Fruit fly (Drosophila melanogaster) whole organism, embryonic: Measurements from ENCODE around the gene CG31882.

ENCODE experiments used
- ATbp ChIP-seq: fragments of 200-800 bp; sonication (Bioruptor generic); optimal IDR thresholded peaks from 2 replicates; lab custom pipeline; 2017; ENCODE audit warnings: missing biosample characterization, mild to moderate bottlenecking, missing genetic modification characterization, missing genetic modification reagents
- CG10267 ChIP-seq: fragments of 200-800 bp; sonication (Bioruptor generic); optimal IDR thresholded peaks from 2 replicates; lab custom pipeline; 2018; ENCODE audit warnings: missing biosample characterization, mild to moderate bottlenecking, missing genetic modification characterization, moderate library complexity
- CG10431 ChIP-seq: fragments of 200-800 bp; sonication (Bioruptor generic); optimal IDR thresholded peaks from 3 replicates; lab custom pipeline; 2018; ENCODE audit warnings: missing biosample characterization, mild to moderate bottlenecking, missing genetic modification characterization
- CG10565 ChIP-seq: fragments of 200-800 bp; sonication (Bioruptor generic); optimal IDR thresholded peaks from 3 replicates; lab custom pipeline; 2016; ENCODE audit warnings: missing biosample characterization, mild to moderate bottlenecking, missing genetic modification characterization
- CG11504 ChIP-seq: fragments of 200-800 bp; sonication (Bioruptor generic); optimal IDR thresholded peaks from 3 replicates; lab custom pipeline; 2019; ENCODE audit warnings: missing biosample characterization, mild to moderate bottlenecking, missing genetic modification characterization, moderate library complexity
- CG11695 ChIP-seq: fragments of 200-800 bp; sonication (Bioruptor generic); IDR thresholded peaks from 3 replicates; pipeline ENCODE4 v1.3.6; 2022; ENCODE audit warnings: missing biosample characterization, missing genetic modification characterization
- CG13287 ChIP-seq: fragments of 200-800 bp; sonication (Bioruptor generic); IDR thresholded peaks from 2 replicates; pipeline ENCODE4 v1.3.6; 2022; ENCODE audit warnings: missing biosample characterization, missing genetic modification characterization; ENCODE audit not compliant: partially characterized antibody
- CG15269 ChIP-seq: fragments of 200-800 bp; sonication (Bioruptor generic); optimal IDR thresholded peaks from 2 replicates; lab custom pipeline; 2018; ENCODE audit warnings: missing biosample characterization, mild to moderate bottlenecking, missing genetic modification characterization, moderate library complexity
- CG1602 ChIP-seq: fragments of 200-800 bp; sonication (Bioruptor generic); optimal IDR thresholded peaks from 3 replicates; lab custom pipeline; 2016; ENCODE audit warnings: missing biosample characterization, missing genetic modification characterization
- CG2678 ChIP-seq: fragments of 200-800 bp; sonication (Bioruptor generic); optimal IDR thresholded peaks from 3 replicates; lab custom pipeline; 2019; ENCODE audit warnings: missing biosample characterization, mild to moderate bottlenecking, missing genetic modification characterization, moderate library complexity
- CG31441 ChIP-seq: fragments of 200-800 bp; sonication (Bioruptor generic); IDR thresholded peaks from 2 replicates; pipeline ENCODE4 v1.3.6; 2022; ENCODE audit warnings: missing biosample characterization, missing genetic modification characterization
- CG3163 ChIP-seq: fragments of 200-800 bp; sonication (Bioruptor generic); optimal IDR thresholded peaks from 3 replicates; lab custom pipeline; 2016; ENCODE audit warnings: missing biosample characterization, missing genetic modification characterization
- CG3847 ChIP-seq: fragments of 200-800 bp; sonication (Bioruptor generic); IDR thresholded peaks from 2 replicates; pipeline ENCODE4 v1.3.6; 2022; ENCODE audit warnings: missing biosample characterization, missing genetic modification characterization
- CG6689 ChIP-seq: fragments of 200-800 bp; sonication (Bioruptor generic); IDR thresholded peaks from 2 replicates; pipeline ENCODE4 v1.3.6; 2022; ENCODE audit warnings: missing biosample characterization, missing genetic modification characterization
- CG7271 ChIP-seq: fragments of 200-800 bp; sonication (Bioruptor generic); optimal IDR thresholded peaks from 2 replicates; lab custom pipeline; 2018; ENCODE audit warnings: missing biosample characterization, mild to moderate bottlenecking, missing genetic modification characterization, moderate library complexity
- CG7786 ChIP-seq: fragments of 200-800 bp; sonication (Bioruptor generic); optimal IDR thresholded peaks from 2 replicates; lab custom pipeline; 2016; ENCODE audit warnings: missing biosample characterization, missing genetic modification characterization
- CG7839 ChIP-seq: fragments of 200-800 bp; sonication (Bioruptor generic); optimal IDR thresholded peaks from 3 replicates; lab custom pipeline; 2018; ENCODE audit warnings: missing biosample characterization, mild to moderate bottlenecking, missing genetic modification characterization, moderate library complexity
- Dek ChIP-seq: fragments of 200-800 bp; sonication (Bioruptor generic); optimal IDR thresholded peaks from 3 replicates; lab custom pipeline; 2019; ENCODE audit warnings: missing biosample characterization, mild to moderate bottlenecking, missing genetic modification characterization, moderate library complexity
- Fer1 ChIP-seq: fragments of 200-800 bp; sonication (Bioruptor generic); optimal IDR thresholded peaks from 2 replicates; lab custom pipeline; 2017; ENCODE audit warnings: missing biosample characterization, mild to moderate bottlenecking, missing genetic modification characterization
- HLH54F ChIP-seq: fragments of 200-800 bp; sonication (Bioruptor generic); optimal IDR thresholded peaks from 3 replicates; lab custom pipeline; 2016; ENCODE audit warnings: missing biosample characterization, missing genetic modification characterization
- HmgZ ChIP-seq: fragments of 200-800 bp; sonication (Bioruptor generic); optimal IDR thresholded peaks from 2 replicates; lab custom pipeline; 2018; ENCODE audit warnings: missing biosample characterization, mild to moderate bottlenecking, missing genetic modification characterization
- Hr39 ChIP-seq: fragments of >200 bp; optimal IDR thresholded peaks from 2 replicates; lab custom pipeline; 2017
- Hr51 ChIP-seq, 2 experiments: fragments of 200-800 bp; sonication (Bioruptor generic); optimal IDR thresholded peaks; 2 replicates in 1 of 2; 3 replicates in 1 of 2; lab custom pipeline; 2016 to 2018; ENCODE audit warnings: missing biosample characterization in 2 of 2, missing genetic modification characterization in 2 of 2, mild to moderate bottlenecking in 1 of 2, moderate library complexity in 1 of 2
- Hr78 ChIP-seq, 2 experiments: fragments of 200-800 bp in 1 of 2; fragments of >200 bp in 1 of 2; sonication (Bioruptor generic) in 1 of 2; optimal IDR thresholded peaks; 2 replicates each; lab custom pipeline; 2017 to 2019; ENCODE audit warnings: missing biosample characterization in 2 of 2, missing genetic modification characterization in 2 of 2, mild to moderate bottlenecking in 1 of 2, moderate library complexity in 1 of 2
- NC2α ChIP-seq: fragments of 200-800 bp; sonication (Bioruptor generic); optimal IDR thresholded peaks from 2 replicates; lab custom pipeline; 2016; ENCODE audit warnings: missing biosample characterization, missing genetic modification characterization
- Oli ChIP-seq: fragments of 200-800 bp; sonication (Bioruptor generic); optimal IDR thresholded peaks from 2 replicates; lab custom pipeline; 2018; ENCODE audit warnings: missing biosample characterization, mild to moderate bottlenecking, missing genetic modification characterization, moderate library complexity
- Rfx ChIP-seq: fragments of 200-800 bp; sonication (Bioruptor generic); IDR thresholded peaks from 2 replicates; pipeline ENCODE4 v1.3.6; 2022; ENCODE audit warnings: missing biosample characterization, missing genetic modification characterization
- Sox102F ChIP-seq: fragments of 200-800 bp; sonication (Bioruptor generic); optimal IDR thresholded peaks from 2 replicates; lab custom pipeline; 2018; ENCODE audit warnings: missing biosample characterization, mild to moderate bottlenecking, missing genetic modification characterization, moderate library complexity
- Stat92E ChIP-seq, 3 experiments: fragments of >200 bp in 2 of 3; fragments of 200-800 bp in 1 of 3; sonication (Bioruptor generic) in 1 of 3; optimal IDR thresholded peaks; 2 replicates each; lab custom pipeline; 2017 to 2019; ENCODE audit warnings: missing biosample characterization in 3 of 3, missing genetic modification characterization in 3 of 3, mild to moderate bottlenecking in 1 of 3, moderate library complexity in 1 of 3
- Xrp1 ChIP-seq: fragments of 200-800 bp; sonication (Bioruptor generic); IDR thresholded peaks from 2 replicates; pipeline ENCODE4 v1.3.6; 2022; ENCODE audit warnings: missing biosample characterization, missing genetic modification characterization
- ara ChIP-seq: fragments of 200-800 bp; sonication (Bioruptor generic); IDR thresholded peaks from 2 replicates; pipeline ENCODE4 v1.3.6; 2022; ENCODE audit warnings: missing biosample characterization, missing genetic modification characterization
- br ChIP-seq: fragments of >200 bp; optimal IDR thresholded peaks from 2 replicates; lab custom pipeline; 2017
- chm ChIP-seq: fragments of 200-800 bp; sonication (Bioruptor generic); IDR thresholded peaks from 2 replicates; pipeline ENCODE4 v1.3.6; 2022; ENCODE audit warnings: missing biosample characterization, missing genetic modification characterization
- crol ChIP-seq: fragments of 200-800 bp; sonication (Bioruptor generic); IDR thresholded peaks from 2 replicates; pipeline ENCODE4 v1.3.6; 2022; ENCODE audit warnings: missing biosample characterization, missing genetic modification characterization
- crp ChIP-seq, 2 experiments: fragments of 200-800 bp; sonication (Bioruptor generic); optimal IDR thresholded peaks; 2 replicates in 1 of 2; 3 replicates in 1 of 2; lab custom pipeline; 2017; ENCODE audit warnings: missing biosample characterization in 2 of 2, missing genetic modification characterization in 2 of 2, mild to moderate bottlenecking in 1 of 2, moderate library complexity in 1 of 2
- dati ChIP-seq: fragments of 200-800 bp; sonication (Bioruptor generic); IDR thresholded peaks from 2 replicates; pipeline ENCODE4 v1.3.6; 2022; ENCODE audit warnings: missing biosample characterization, missing genetic modification characterization
- dmrt99B ChIP-seq: fragments of 200-800 bp; sonication (Bioruptor generic); optimal IDR thresholded peaks from 2 replicates; lab custom pipeline; 2018; ENCODE audit warnings: missing biosample characterization, mild to moderate bottlenecking, missing genetic modification characterization, moderate library complexity
- dysf ChIP-seq: fragments of 200-800 bp; sonication (Bioruptor generic); IDR thresholded peaks from 3 replicates; pipeline ENCODE4 v1.3.6; 2022; ENCODE audit warnings: missing biosample characterization, missing genetic modification characterization
- eve ChIP-seq, 2 experiments: fragments of >200 bp; optimal IDR thresholded peaks; 2 replicates each; lab custom pipeline; 2017; ENCODE audit warnings: missing biosample characterization in 2 of 2, missing genetic modification characterization in 2 of 2
- fd64A ChIP-seq: fragments of 200-800 bp; sonication (Bioruptor generic); optimal IDR thresholded peaks from 3 replicates; lab custom pipeline; 2018; ENCODE audit warnings: missing biosample characterization, mild to moderate bottlenecking, missing genetic modification characterization
- ftz-f1 ChIP-seq: fragments of 200-800 bp; sonication (Bioruptor generic); optimal IDR thresholded peaks from 2 replicates; lab custom pipeline; 2016; ENCODE audit warnings: missing biosample characterization, missing genetic modification characterization
- gem ChIP-seq: fragments of 200-800 bp; sonication (Bioruptor generic); optimal IDR thresholded peaks from 2 replicates; lab custom pipeline; 2019; ENCODE audit warnings: missing biosample characterization, mild to moderate bottlenecking, missing genetic modification characterization, moderate library complexity
- gsb ChIP-seq: fragments of 200-800 bp; sonication (Bioruptor generic); IDR thresholded peaks from 2 replicates; pipeline ENCODE4 v1.3.6; 2022; ENCODE audit warnings: missing biosample characterization, missing genetic modification characterization
- jing ChIP-seq: fragments of 200-800 bp; sonication (Bioruptor generic); optimal IDR thresholded peaks from 2 replicates; lab custom pipeline; 2018; ENCODE audit warnings: missing biosample characterization, mild to moderate bottlenecking, missing genetic modification characterization
- klu ChIP-seq: fragments of 200-800 bp; sonication (Bioruptor generic); IDR thresholded peaks from 2 replicates; pipeline ENCODE4 v1.3.6; 2022; ENCODE audit warnings: missing biosample characterization, missing genetic modification characterization
- lbe ChIP-seq: fragments of 200-800 bp; sonication (Bioruptor generic); optimal IDR thresholded peaks from 2 replicates; lab custom pipeline; 2016; ENCODE audit warnings: missing biosample characterization, mild to moderate bottlenecking, missing genetic modification characterization
- maf-S ChIP-seq: fragments of 200-800 bp; sonication (Bioruptor generic); optimal IDR thresholded peaks from 2 replicates; lab custom pipeline; 2016; ENCODE audit warnings: missing biosample characterization, missing genetic modification characterization
- ranshi ChIP-seq: fragments of 200-800 bp; sonication (Bioruptor generic); IDR thresholded peaks from 2 replicates; pipeline ENCODE4 v1.3.6; 2022; ENCODE audit warnings: missing biosample characterization, missing genetic modification characterization
- sob ChIP-seq: fragments of 200-800 bp; sonication (Bioruptor generic); IDR thresholded peaks from 2 replicates; pipeline ENCODE4 v1.3.6; 2022; ENCODE audit warnings: missing biosample characterization, missing genetic modification characterization
- stc ChIP-seq: fragments of 200-800 bp; sonication (Bioruptor generic); IDR thresholded peaks from 2 replicates; pipeline ENCODE4 v1.3.6; 2022; ENCODE audit warnings: missing biosample characterization, missing genetic modification characterization
- tup ChIP-seq: fragments of 200-800 bp; sonication (Bioruptor generic); optimal IDR thresholded peaks from 2 replicates; lab custom pipeline; 2016; ENCODE audit warnings: missing biosample characterization, mild to moderate bottlenecking, missing genetic modification characterization, moderate library complexity

The CG31882 gene

DNA sequence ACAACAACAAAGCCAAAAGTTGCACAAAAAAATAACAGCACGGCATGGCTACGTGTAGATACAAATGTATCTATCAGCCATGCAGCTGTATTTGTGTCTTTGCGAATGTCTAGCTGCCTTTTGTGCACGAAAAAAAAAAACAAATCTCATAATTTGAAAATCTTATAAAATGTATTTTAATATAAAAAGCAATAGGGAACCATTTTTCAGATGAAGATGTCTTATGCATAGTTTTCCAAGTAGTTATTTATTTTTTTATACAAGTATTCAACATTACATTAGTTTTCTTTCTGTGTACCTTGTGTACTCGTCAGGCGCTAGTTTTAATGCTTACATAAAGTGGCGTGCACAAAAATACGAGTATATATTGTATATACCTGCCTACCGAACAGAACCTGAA, 44.3 kb upstream of the CG31882 start (continued):
- TF ChIP-seq klu = no peak
- TF ChIP-seq Oli (tag; lab: Kevin White, UChicago) = no peak
- no peak for TF ChIP-seq CG11695 (GFP tag; lab: Robert Waterston, UW)
- TF ChIP-seq stc (GFP tag; lab: Robert Waterston, UW) = peak; percentile 54
- TF ChIP-seq Fer1 = peak; percentile 19
- TF ChIP-seq dysf (GFP tag; lab: Robert Waterston, UW) = peak; percentile 55; the same call in 2 of the 3 replicates
- TF ChIP-seq CG10267 (tag; lab: Kevin White, UChicago) = no peak
- TF ChIP-seq br = no peak
- no peak for TF ChIP-seq Stat92E (GFP tag; optimal IDR thresholded peaks at IDR 0.05; lab: Kevin White, UChicago)
- no peak for TF ChIP-seq NC2α (GFP tag; lab: Kevin White, UChicago)
- TF ChIP-seq Dek (tag; lab: Kevin White, UChicago) = no peak
- no peak for TF ChIP-seq crol (GFP tag; lab: Robert Waterston, UW)
- TF ChIP-seq CG2678 (tag; lab: Kevin White, UChicago) = peak; percentile 44
- TF ChIP-seq CG3163 (GFP tag; lab: Kevin White, UChicago) = no peak
- TF ChIP-seq CG10565 = no peak
- TF ChIP-seq ftz-f1 (GFP tag; lab: Kevin White, UChicago) = no peak
- TF ChIP-seq chm = no peak
- peak in 1 of 2 experiments; percentile 43 for TF ChIP-seq eve (GFP tag; optimal IDR thresholded peaks at IDR 0.05; lab: Kevin White, UChicago)
- no peak for TF ChIP-seq maf-S
- TF ChIP-seq Sox102F (GFP tag; lab: Kevin White, UChicago) = peak; percentile 7
- TF ChIP-seq Rfx (GFP tag; lab: Robert Waterston, UW) = peak; percentile 32; the same call in 1 of the 2 replicates
- TF ChIP-seq HLH54F (GFP tag; lab: Kevin White, UChicago) = no peak
- TF ChIP-seq tup (GFP tag; lab: Kevin White, UChicago) = no peak
- 0 out of 2 replicates have a peak, but pooled peaks have one; percentile 25 for TF ChIP-seq ranshi (GFP tag; lab: Robert Waterston, UW)
- peak; percentile 27 for TF ChIP-seq dmrt99B (tag; lab: Kevin White, UChicago)
- peak; percentile 37; the same call in 1 of the 2 replicates for TF ChIP-seq CG31441 (GFP tag; lab: Robert Waterston, UW)
- no peak for TF ChIP-seq HmgZ
- no peak for TF ChIP-seq dati (GFP tag; lab: Robert Waterston, UW)
- no peak for TF ChIP-seq CG1602 (GFP tag; lab: Kevin White, UChicago)
- TF ChIP-seq jing (GFP tag; lab: Kevin White, UChicago) = no peak
- peak; percentile 10 for TF ChIP-seq CG15269
- TF ChIP-seq CG7271 (tag; lab: Kevin White, UChicago) = no peak
- TF ChIP-seq ATbp (GFP tag; lab: Kevin White, UChicago) = no peak
- TF ChIP-seq ara = no peak
- TF ChIP-seq crp (GFP tag; optimal IDR thresholded peaks at IDR 0.05; lab: Kevin White, UChicago) = no peak
- TF ChIP-seq CG11504 (tag; lab: Kevin White, UChicago) = peak; percentile 47
- TF ChIP-seq CG7839 (tag; lab: Kevin White, UChicago) = peak; percentile 32
- TF ChIP-seq fd64A (GFP tag; lab: Kevin White, UChicago) = no peak
- peak; percentile 36; the same call in 1 of the 2 replicates for TF ChIP-seq sob (GFP tag; lab: Robert Waterston, UW)
- TF ChIP-seq CG10431 (GFP tag; lab: Kevin White, UChicago) = no peak
- no peak for TF ChIP-seq lbe (GFP tag; lab: Kevin White, UChicago)
- TF ChIP-seq Hr78 (GFP tag; optimal IDR thresholded peaks at IDR 0.05; lab: Kevin White, UChicago) = no peak
- peak; percentile 42 for TF ChIP-seq gem (tag; lab: Kevin White, UChicago)
- TF ChIP-seq CG3847 (GFP tag; lab: Robert Waterston, UW) = no peak
- TF ChIP-seq gsb = no peak
- TF ChIP-seq Hr51 (GFP tag; optimal IDR thresholded peaks at IDR 0.05; lab: Kevin White, UChicago) = peak in 1 of 2 experiments; percentile 37
- TF ChIP-seq Hr39 (lab: Kevin White, UChicago) = no peak
- no peak for TF ChIP-seq CG7786 (GFP tag; lab: Kevin White, UChicago)
- TF ChIP-seq CG13287 (GFP tag; lab: Robert Waterston, UW) = no peak
- TF ChIP-seq CG6689 (GFP tag; lab: Robert Waterston, UW) = no peak
- peak; percentile 42; the same call in 1 of the 2 replicates for TF ChIP-seq Xrp1
